Fruit fly (Drosophila melanogaster) whole organism, pupa: ENCODE measurements around the gene CG4009.

Source experiments
- CG10348 ChIP-seq: fragments of 200-800 bp; sonication (Bioruptor generic); IDR thresholded peaks from 2 replicates; pipeline ENCODE4 v1.3.6; 2022; ENCODE audit warnings: missing biosample characterization, missing genetic modification characterization
- CG12605 ChIP-seq: fragments of 200-800 bp; sonication (Bioruptor generic); IDR thresholded peaks from 2 replicates; pipeline ENCODE4 v1.3.6; 2022; ENCODE audit warnings: missing biosample characterization, missing genetic modification characterization
- CG13204 ChIP-seq: fragments of 200-800 bp; sonication (Bioruptor generic); optimal IDR thresholded peaks from 2 replicates; lab custom pipeline; 2018; ENCODE audit warnings: missing biosample characterization, mild to moderate bottlenecking, missing genetic modification characterization, moderate library complexity
- CG14655 ChIP-seq: fragments of 200-800 bp; sonication (Bioruptor generic); optimal IDR thresholded peaks from 3 replicates; lab custom pipeline; 2017; ENCODE audit warnings: mild to moderate bottlenecking, missing biosample characterization, missing genetic modification reagents, missing genetic modification characterization
- CG15710 ChIP-seq: fragments of 200-800 bp; sonication (Bioruptor generic); optimal IDR thresholded peaks from 2 replicates; lab custom pipeline; 2018; ENCODE audit warnings: missing biosample characterization, mild to moderate bottlenecking, missing genetic modification characterization, moderate library complexity
- CG17806 ChIP-seq: fragments of 200-800 bp; sonication (Bioruptor generic); optimal IDR thresholded peaks from 2 replicates; lab custom pipeline; 2018; ENCODE audit warnings: missing biosample characterization, mild to moderate bottlenecking, missing genetic modification characterization, moderate library complexity
- CG32121 ChIP-seq: fragments of 200-800 bp; sonication (Bioruptor generic); IDR thresholded peaks from 2 replicates; pipeline ENCODE4 v1.3.6; 2022; ENCODE audit warnings: missing biosample characterization, missing genetic modification characterization
- CG34367 ChIP-seq: fragments of 200-800 bp; sonication (Bioruptor generic); optimal IDR thresholded peaks from 2 replicates; lab custom pipeline; 2018; ENCODE audit warnings: missing biosample characterization, mild to moderate bottlenecking, missing genetic modification characterization
- CG4496 ChIP-seq: fragments of 200-800 bp; sonication (Bioruptor generic); IDR thresholded peaks from 3 replicates; pipeline ENCODE4 v1.3.6; 2022; ENCODE audit warnings: missing biosample characterization, missing genetic modification characterization
- CG8159 ChIP-seq: fragments of 200-800 bp; sonication (Bioruptor generic); optimal IDR thresholded peaks from 3 replicates; lab custom pipeline; 2018; ENCODE audit warnings: missing biosample characterization, mild to moderate bottlenecking, missing genetic modification characterization, moderate library complexity
- CG8301 ChIP-seq: fragments of 200-800 bp; sonication (Bioruptor generic); optimal IDR thresholded peaks from 2 replicates; lab custom pipeline; 2018; ENCODE audit warnings: missing biosample characterization, mild to moderate bottlenecking, missing genetic modification characterization
- CG9948 ChIP-seq: fragments of 200-800 bp; sonication (Bioruptor generic); optimal IDR thresholded peaks from 2 replicates; lab custom pipeline; 2018; ENCODE audit warnings: missing biosample characterization, mild to moderate bottlenecking, missing genetic modification characterization, moderate library complexity
- D1 ChIP-seq: fragments of 200-800 bp; sonication (Bioruptor generic); optimal IDR thresholded peaks from 2 replicates; lab custom pipeline; 2018; ENCODE audit warnings: missing biosample characterization, mild to moderate bottlenecking, missing genetic modification characterization, moderate library complexity
- EcR ChIP-seq: fragments of 200-800 bp; sonication (Bioruptor generic); optimal IDR thresholded peaks from 3 replicates; lab custom pipeline; 2019; ENCODE audit warnings: missing biosample characterization, missing genetic modification characterization, mild to moderate bottlenecking, moderate library complexity, missing genetic modification reagents
- Ets98B ChIP-seq: fragments of 200-800 bp; sonication (Bioruptor generic); IDR thresholded peaks from 2 replicates; pipeline ENCODE4 v1.3.6; 2022; ENCODE audit warnings: missing biosample characterization, missing genetic modification characterization
- Pif1A ChIP-seq: fragments of 200-800 bp; sonication (Bioruptor generic); optimal IDR thresholded peaks from 3 replicates; lab custom pipeline; 2016; ENCODE audit warnings: missing biosample characterization, missing genetic modification characterization
- Pif1B ChIP-seq: fragments of 200-800 bp; sonication (Bioruptor generic); optimal IDR thresholded peaks from 3 replicates; lab custom pipeline; 2016; ENCODE audit warnings: missing biosample characterization, missing genetic modification characterization
- Snoo ChIP-seq: fragments of 200-800 bp; sonication (Bioruptor generic); optimal IDR thresholded peaks from 3 replicates; lab custom pipeline; 2017; ENCODE audit warnings: missing biosample characterization, mild to moderate bottlenecking, missing genetic modification characterization, inconsistent platforms
- fd96Ca ChIP-seq: fragments of 200-800 bp; sonication (Bioruptor generic); IDR thresholded peaks from 3 replicates; pipeline ENCODE4 v1.3.6; 2022; ENCODE audit warnings: missing biosample characterization, missing genetic modification characterization
- gl ChIP-seq: fragments of 200-800 bp; sonication (Bioruptor generic); optimal IDR thresholded peaks from 2 replicates; lab custom pipeline; 2018; ENCODE audit warnings: missing biosample characterization, mild to moderate bottlenecking, missing genetic modification characterization
- rn ChIP-seq: fragments of 200-800 bp; sonication (Bioruptor generic); IDR thresholded peaks from 2 replicates; pipeline ENCODE4 v1.3.6; 2022; ENCODE audit warnings: missing biosample characterization, missing genetic modification characterization

The CG4009 gene

dm6 chr3R:17031502-17031901, 4.3 kb downstream of the CG4009 start, which contains the start of gene CG31268:
Gene CG31268, plus strand, starts transcription at chr3R:17031802.
- no peak for TF ChIP-seq CG13204 (GFP tag; lab: Kevin White, UChicago)
- TF ChIP-seq CG8159 (tag; lab: Kevin White, UChicago), result no peak
- no peak for TF ChIP-seq CG14655 (GFP tag; lab: Kevin White, UChicago)
- no peak for TF ChIP-seq fd96Ca (GFP tag; lab: Robert Waterston, UW)

dm6 chr3R:17029796-17030195, 6.0 kb downstream of the CG4009 start:
- no peak for TF ChIP-seq gl (tag; lab: Kevin White, UChicago)

dm6 chr3R:17028393-17028792, 7.5 kb downstream of the CG4009 start, which contains the start of gene CG5225:
Gene CG5225, plus strand, starts transcription at chr3R:17028693.
- no peak for TF ChIP-seq Snoo (tag; lab: Kevin White, UChicago)
- TF ChIP-seq EcR (GFP tag; lab: Kevin White, UChicago), result no peak
- TF ChIP-seq Ets98B (GFP tag; lab: Robert Waterston, UW), result no peak
- TF ChIP-seq CG10348 (GFP tag; lab: Robert Waterston, UW), result no peak
- TF ChIP-seq Pif1A (GFP tag; lab: Kevin White, UChicago), result no peak
- TF ChIP-seq CG4496 (GFP tag; lab: Robert Waterston, UW), result no peak
- TF ChIP-seq CG9948 (tag; lab: Kevin White, UChicago), result no peak
- no peak for TF ChIP-seq fd96Ca (GFP tag; lab: Robert Waterston, UW)

DNA sequence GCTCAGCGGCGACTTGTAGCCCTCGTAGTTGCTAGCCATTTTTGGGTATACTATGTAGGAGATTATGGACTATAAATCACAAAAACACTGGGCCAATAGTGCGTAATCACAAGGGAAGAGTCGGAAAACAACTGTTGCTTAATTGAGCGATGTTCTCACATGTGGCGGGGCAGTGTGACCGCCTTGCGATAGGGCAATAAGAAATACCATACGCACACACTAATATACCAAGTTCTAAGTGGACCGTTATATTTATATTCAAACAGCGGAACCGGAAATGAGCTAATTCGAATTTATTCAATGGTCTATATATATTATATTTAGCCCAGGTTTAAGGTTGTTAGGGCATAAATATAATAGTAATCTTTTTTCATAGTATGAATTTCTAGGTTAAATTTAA, 14.9 kb downstream of the CG4009 start, which contains the start of gene Adsl:
Adsl (minus strand) TSS at position 165 of the 400 bp plus-strand sequence.
- no peak for TF ChIP-seq CG32121 (GFP tag; lab: Robert Waterston, UW)
- TF ChIP-seq CG15710 (tag; lab: Kevin White, UChicago), result no peak
- no peak for TF ChIP-seq CG14655 (GFP tag; lab: Kevin White, UChicago)
- TF ChIP-seq CG34367 (tag; lab: Kevin White, UChicago), result no peak
- peak; percentile 8 for TF ChIP-seq Pif1B (GFP tag; lab: Kevin White, UChicago)
- peak; percentile 39 for TF ChIP-seq CG8159 (tag; lab: Kevin White, UChicago)
- TF ChIP-seq EcR (GFP tag; lab: Kevin White, UChicago), result no peak
- TF ChIP-seq CG4496 (GFP tag; lab: Robert Waterston, UW), result peak; percentile 53
- TF ChIP-seq CG17806 (tag; lab: Kevin White, UChicago), result no peak
- peak; percentile 59 for TF ChIP-seq Pif1A (GFP tag; lab: Kevin White, UChicago)
- no peak for TF ChIP-seq Ets98B (GFP tag; lab: Robert Waterston, UW)
- TF ChIP-seq fd96Ca (GFP tag; lab: Robert Waterston, UW), result no peak
- peak; percentile 78 for TF ChIP-seq CG12605 (GFP tag; lab: Robert Waterston, UW)
- TF ChIP-seq CG8301 (tag; lab: Kevin White, UChicago), result peak; percentile 9
- TF ChIP-seq CG10348 (GFP tag; lab: Robert Waterston, UW), result no peak
- TF ChIP-seq rn (GFP tag; lab: Robert Waterston, UW), result no peak
- TF ChIP-seq CG9948 (tag; lab: Kevin White, UChicago), result no peak
- peak; percentile 61 for TF ChIP-seq D1 (tag; lab: Kevin White, UChicago)
- no peak for TF ChIP-seq gl (tag; lab: Kevin White, UChicago)
- TF ChIP-seq CG13204 (GFP tag; lab: Kevin White, UChicago), result no peak
- TF ChIP-seq Snoo (tag; lab: Kevin White, UChicago), result peak; percentile 79
- TF ChIP-seq, all 21 proteins: peak for 8

DNA sequence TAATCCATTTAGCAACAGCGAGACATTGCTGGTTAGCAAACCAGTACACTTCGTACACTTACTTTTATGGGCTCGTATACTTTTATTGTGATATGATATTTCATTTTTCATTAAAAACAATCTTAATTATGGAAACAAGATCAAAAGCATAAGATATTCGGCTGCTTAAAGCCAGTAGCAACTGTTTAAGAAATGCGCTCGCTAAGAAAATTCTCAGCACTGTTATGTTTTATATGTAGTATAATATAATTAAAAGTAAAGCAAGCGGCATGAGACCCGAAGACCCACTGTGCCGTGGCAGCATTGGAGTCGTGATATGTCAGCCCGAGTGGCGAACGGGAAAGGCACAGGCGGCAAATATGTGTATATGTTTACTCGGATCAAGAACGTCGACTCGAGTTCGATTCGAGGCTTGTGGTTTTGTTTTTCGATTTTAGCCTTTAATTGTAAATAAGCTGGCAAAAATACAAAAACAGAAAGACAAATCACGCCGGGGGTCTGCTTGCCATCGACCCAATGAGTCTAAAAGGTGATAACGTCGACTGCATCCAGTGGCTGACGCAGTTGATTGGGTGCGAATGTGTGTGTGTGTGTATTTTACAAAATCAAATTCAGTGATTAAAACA, 16.8 kb downstream of the CG4009 start:
- TF ChIP-seq Pif1B (GFP tag; lab: Kevin White, UChicago) (no peak), CG8301 (tag; lab: Kevin White, UChicago) (peak; percentile 8), EcR (GFP tag; lab: Kevin White, UChicago) (peak; percentile 76), rn (GFP tag; lab: Robert Waterston, UW) (no peak), CG4496 (GFP tag; lab: Robert Waterston, UW) (0 out of 3 replicates have a peak, but pooled peaks have one; percentile 17), CG17806 (tag; lab: Kevin White, UChicago) (peak; percentile 22), Snoo (tag; lab: Kevin White, UChicago) (no peak), gl (tag; lab: Kevin White, UChicago) (peak; percentile 53), CG15710 (tag; lab: Kevin White, UChicago) (no peak), CG9948 (tag; lab: Kevin White, UChicago) (peak; percentile 19), CG14655 (GFP tag; lab: Kevin White, UChicago) (peak; percentile 47), CG8159 (tag; lab: Kevin White, UChicago) (peak; percentile 51), Pif1A (GFP tag; lab: Kevin White, UChicago) (peak; percentile 6), CG13204 (GFP tag; lab: Kevin White, UChicago) (peak; percentile 33)

dm6 chr3R:17016193-17016592, 19.7 kb downstream of the CG4009 start:
- TF ChIP-seq CG12605 (GFP tag; lab: Robert Waterston, UW) (no peak), CG32121 (GFP tag; lab: Robert Waterston, UW) (no peak), EcR (GFP tag; lab: Kevin White, UChicago) (no peak), CG4496 (GFP tag; lab: Robert Waterston, UW) (no peak), CG34367 (tag; lab: Kevin White, UChicago) (no peak), CG17806 (tag; lab: Kevin White, UChicago) (no peak), CG15710 (tag; lab: Kevin White, UChicago) (no peak), rn (GFP tag; lab: Robert Waterston, UW) (no peak), Pif1A (GFP tag; lab: Kevin White, UChicago) (no peak), CG8159 (tag; lab: Kevin White, UChicago) (no peak), gl (tag; lab: Kevin White, UChicago) (no peak), Ets98B (GFP tag; lab: Robert Waterston, UW) (no peak)
